Fruit fly (Drosophila melanogaster): ENCODE results near the gene Rh4.
A peak's percentile ranks its signal among the peaks of the same experiment; 100 is the strongest.

Rh4 gene

DNA sequence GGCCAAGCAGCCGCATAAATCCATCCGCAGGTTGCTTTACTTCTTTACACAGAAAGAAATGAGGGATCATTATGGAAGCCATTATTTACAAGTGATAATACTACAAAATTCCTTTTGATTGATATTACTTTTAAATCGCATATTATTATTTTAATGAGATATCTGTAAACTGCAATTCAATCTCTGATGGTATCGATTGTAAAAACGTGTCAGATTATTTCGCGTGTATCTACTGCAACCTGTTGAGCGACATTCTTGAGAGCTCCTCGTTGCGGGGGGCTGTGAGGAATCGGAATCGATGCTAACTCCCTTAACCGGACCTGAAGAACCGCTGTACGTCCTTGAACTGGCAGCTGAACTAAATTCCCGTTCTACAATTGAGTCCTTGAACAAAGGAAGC lies 44.3 kb downstream of the Rh4 start:
- TF ChIP-seq cic (GFP tag; optimal IDR thresholded peaks at IDR 0.05) (no peak), CG12768 (GFP tag; optimal IDR thresholded peaks at IDR 0.05) (no peak), Mnt (GFP tag; optimal IDR thresholded peaks at IDR 0.05) (no peak), cnc (optimal IDR thresholded peaks at IDR 0.05) (no peak), Crg-1 (GFP tag; optimal IDR thresholded peaks at IDR 0.05) (no peak), ovo (GFP tag; optimal IDR thresholded peaks at IDR 0.05) (no peak), CG7101 (tag; optimal IDR thresholded peaks at IDR 0.05) (no peak), kay (GFP tag; ENCODE audit: borderline replicate concordance) (no peak), CG14711 (tag; optimal IDR thresholded peaks at IDR 0.05) (no peak), Hr96 (GFP tag; optimal IDR thresholded peaks at IDR 0.05) (no peak), CG7045 (GFP tag; optimal IDR thresholded peaks at IDR 0.05) (no peak), CG5204 (GFP tag; optimal IDR thresholded peaks at IDR 0.05) (no peak), Clk (GFP tag; optimal IDR thresholded peaks at IDR 0.05) (no peak), CG11617 (GFP tag; optimal IDR thresholded peaks at IDR 0.05) (no peak), CG33017 (tag; optimal IDR thresholded peaks at IDR 0.05) (no peak), bab1 (GFP tag; optimal IDR thresholded peaks at IDR 0.05) (no peak)

- TF ChIP-seq toe (GFP tag; optimal IDR thresholded peaks at IDR 0.05) (no peak), pad (GFP tag; optimal IDR thresholded peaks at IDR 0.05) (no peak)
These were observed 48.3 kb downstream of the Rh4 start for dm6 chr3L:16813984-16814383.

DNA sequence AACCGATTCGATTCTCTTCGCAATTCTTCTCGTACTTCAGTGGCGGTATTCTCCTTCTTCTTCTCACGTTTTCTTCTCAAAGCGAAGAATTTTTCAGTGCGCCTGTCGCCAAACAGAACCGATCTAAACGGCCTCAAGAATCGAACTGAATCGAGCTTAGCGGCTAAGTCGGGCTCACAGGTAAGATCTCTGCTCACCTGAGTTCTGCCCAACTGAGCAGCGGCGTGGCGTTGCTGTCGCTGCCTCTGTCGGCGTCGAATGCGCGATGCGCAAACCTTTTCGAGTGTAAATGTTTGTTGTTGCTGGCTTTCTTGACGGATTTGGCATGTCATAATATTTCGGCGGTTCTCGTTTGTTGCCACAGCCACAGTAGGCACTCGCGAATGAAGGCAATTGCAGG lies 50.4 kb downstream of the Rh4 start:
- TF ChIP-seq kay (GFP tag; ENCODE audit: borderline replicate concordance) = no peak
- TF ChIP-seq cnc (optimal IDR thresholded peaks at IDR 0.05) = no peak
- TF ChIP-seq CG33017 (tag; optimal IDR thresholded peaks at IDR 0.05) = no peak
- TF ChIP-seq CG5204 (GFP tag; optimal IDR thresholded peaks at IDR 0.05) = no peak
- TF ChIP-seq cic (GFP tag; optimal IDR thresholded peaks at IDR 0.05) = no peak
- TF ChIP-seq CG1620 (GFP tag; optimal IDR thresholded peaks at IDR 0.05) = no peak
- no peak for TF ChIP-seq Mnt (GFP tag; optimal IDR thresholded peaks at IDR 0.05)
- no peak for TF ChIP-seq CG7045 (GFP tag; optimal IDR thresholded peaks at IDR 0.05)
- no peak for TF ChIP-seq CG12768 (GFP tag; optimal IDR thresholded peaks at IDR 0.05)
- TF ChIP-seq toe (GFP tag; optimal IDR thresholded peaks at IDR 0.05) = no peak
- no peak for TF ChIP-seq CG14711 (tag; optimal IDR thresholded peaks at IDR 0.05)
- TF ChIP-seq pad (GFP tag; optimal IDR thresholded peaks at IDR 0.05) = no peak
- TF ChIP-seq Crg-1 (GFP tag; optimal IDR thresholded peaks at IDR 0.05) = no peak

dm6 chr3L:16810512-16810911 lies 51.8 kb downstream of the Rh4 start:
- TF ChIP-seq CG1620 (GFP tag; optimal IDR thresholded peaks at IDR 0.05) = no peak

DNA sequence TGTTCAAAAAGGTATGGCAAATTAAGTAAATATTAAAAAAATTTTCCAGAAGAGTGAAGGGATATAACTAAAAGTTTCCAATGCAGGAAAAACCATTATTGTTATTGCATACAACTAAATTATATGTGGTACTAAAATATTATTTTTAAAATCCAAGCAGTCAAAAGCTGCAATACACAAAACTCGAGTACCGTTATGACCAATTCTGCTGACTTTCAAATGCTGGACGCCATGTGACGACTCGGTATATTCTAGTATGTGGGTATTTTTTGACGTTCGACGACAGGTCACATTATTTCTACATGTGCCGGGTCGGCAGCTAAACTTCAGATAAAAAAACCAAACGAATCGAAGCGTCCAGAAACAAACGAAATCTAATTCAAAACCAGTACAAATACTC lies 54.2 kb downstream of the Rh4 start:
- TF ChIP-seq toe (GFP tag; optimal IDR thresholded peaks at IDR 0.05) (no peak), CG1620 (GFP tag; optimal IDR thresholded peaks at IDR 0.05) (peak; percentile 2), CG33017 (tag; optimal IDR thresholded peaks at IDR 0.05) (no peak), cnc (optimal IDR thresholded peaks at IDR 0.05) (no peak), CG7045 (GFP tag; optimal IDR thresholded peaks at IDR 0.05) (no peak), Mnt (GFP tag; optimal IDR thresholded peaks at IDR 0.05) (peak; percentile 99), CG7101 (tag; optimal IDR thresholded peaks at IDR 0.05) (no peak), Crg-1 (GFP tag; optimal IDR thresholded peaks at IDR 0.05) (peak; percentile 45), Clk (GFP tag; optimal IDR thresholded peaks at IDR 0.05) (no peak), bab1 (GFP tag; optimal IDR thresholded peaks at IDR 0.05) (peak; percentile 9), cic (GFP tag; optimal IDR thresholded peaks at IDR 0.05) (no peak), ovo (GFP tag; optimal IDR thresholded peaks at IDR 0.05) (peak; percentile 97), CG5204 (GFP tag; optimal IDR thresholded peaks at IDR 0.05) (no peak), Hr96 (GFP tag; optimal IDR thresholded peaks at IDR 0.05) (no peak), CG12768 (GFP tag; optimal IDR thresholded peaks at IDR 0.05) (no peak), tj (GFP tag; optimal IDR thresholded peaks at IDR 0.05) (peak; percentile 4), kay (GFP tag; ENCODE audit: borderline replicate concordance) (no peak)

dm6 chr3L:16807558-16807957 lies 54.8 kb downstream of the Rh4 start, which contains the start of gene CG9674:
TSS of gene CG9674 (minus strand) at chr3L:16807731.
- TF ChIP-seq ovo (GFP tag; optimal IDR thresholded peaks at IDR 0.05) = no peak
- TF ChIP-seq CG7101 (tag; optimal IDR thresholded peaks at IDR 0.05) = no peak
- no peak for TF ChIP-seq tj (GFP tag; optimal IDR thresholded peaks at IDR 0.05)
- no peak for TF ChIP-seq Mnt (GFP tag; optimal IDR thresholded peaks at IDR 0.05)
- TF ChIP-seq CG12768 (GFP tag; optimal IDR thresholded peaks at IDR 0.05) = no peak
- no peak for TF ChIP-seq CG1620 (GFP tag; optimal IDR thresholded peaks at IDR 0.05)
- no peak for TF ChIP-seq CG33017 (tag; optimal IDR thresholded peaks at IDR 0.05)
- TF ChIP-seq kay (GFP tag; ENCODE audit: borderline replicate concordance) = no peak
- no peak for TF ChIP-seq pad (GFP tag; optimal IDR thresholded peaks at IDR 0.05)
- no peak for TF ChIP-seq CG11617 (GFP tag; optimal IDR thresholded peaks at IDR 0.05)
- TF ChIP-seq CG14711 (tag; optimal IDR thresholded peaks at IDR 0.05) = no peak
- no peak for TF ChIP-seq CG5204 (GFP tag; optimal IDR thresholded peaks at IDR 0.05)
- TF ChIP-seq CG7045 (GFP tag; optimal IDR thresholded peaks at IDR 0.05) = no peak
- no peak for TF ChIP-seq Hr96 (GFP tag; optimal IDR thresholded peaks at IDR 0.05)
- TF ChIP-seq Crg-1 (GFP tag; optimal IDR thresholded peaks at IDR 0.05) = no peak
- TF ChIP-seq Clk (GFP tag; optimal IDR thresholded peaks at IDR 0.05) = no peak
- no peak for TF ChIP-seq cic (GFP tag; optimal IDR thresholded peaks at IDR 0.05)

DNA sequence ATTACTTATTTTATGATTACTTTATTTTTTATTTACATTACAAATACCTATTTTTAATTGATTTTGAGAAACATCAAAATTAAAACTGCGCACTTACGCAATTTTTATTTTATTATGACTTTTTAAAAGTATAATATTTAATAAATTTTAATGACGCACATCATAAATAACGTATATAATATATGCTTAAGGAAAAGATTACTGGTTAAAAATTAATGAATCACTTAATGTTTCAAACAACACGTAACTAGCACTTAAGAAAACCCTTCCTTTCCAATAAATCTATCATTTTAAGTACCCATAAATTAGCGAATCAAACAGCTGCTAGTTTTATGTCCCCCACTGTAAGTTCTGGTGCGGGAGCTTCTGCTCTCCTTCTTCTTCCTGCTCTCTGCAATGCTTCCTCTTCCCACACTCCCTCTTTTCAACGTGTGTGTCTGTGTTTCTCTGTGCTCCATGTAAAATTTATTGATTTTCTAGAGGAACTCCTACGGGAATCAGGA lies 55.4 kb downstream of the Rh4 start:
- no peak for TF ChIP-seq bab1 (GFP tag; optimal IDR thresholded peaks at IDR 0.05)
- peak; percentile 9 for TF ChIP-seq CG7101 (tag; optimal IDR thresholded peaks at IDR 0.05)
- no peak for TF ChIP-seq cic (GFP tag; optimal IDR thresholded peaks at IDR 0.05)
- TF ChIP-seq CG33017 (tag; optimal IDR thresholded peaks at IDR 0.05) = peak; percentile 53
- peak; percentile 75 for TF ChIP-seq CG11617 (GFP tag; optimal IDR thresholded peaks at IDR 0.05)
- peak; percentile 42 for TF ChIP-seq CG12768 (GFP tag; optimal IDR thresholded peaks at IDR 0.05)
- no peak for TF ChIP-seq CG1620 (GFP tag; optimal IDR thresholded peaks at IDR 0.05)
- TF ChIP-seq Clk (GFP tag; optimal IDR thresholded peaks at IDR 0.05) = peak; percentile 7
- TF ChIP-seq ovo (GFP tag; optimal IDR thresholded peaks at IDR 0.05) = peak; percentile 5
- peak; percentile 76 for TF ChIP-seq CG7045 (GFP tag; optimal IDR thresholded peaks at IDR 0.05)
- TF ChIP-seq Crg-1 (GFP tag; optimal IDR thresholded peaks at IDR 0.05) = no peak
- TF ChIP-seq Mnt (GFP tag; optimal IDR thresholded peaks at IDR 0.05) = no peak

Data from whole organism, adult.